Worm (Caenorhabditis elegans): ENCODE data around the gene zmp-6.

zmp-6 gene

ce11 chrIII:7242988-7243387, 4.7 kb downstream of the zmp-6 start, which contains the start of gene osm-10:
Gene osm-10, plus strand, starts transcription at chrIII:7243280.
- no peak for TF ChIP-seq B0310.2 (tag; optimal IDR thresholded peaks at IDR 0.05)

ce11 chrIII:7241065-7241464, 6.6 kb downstream of the zmp-6 start, which contains the start of gene ztf-31:
Gene ztf-31, plus strand, starts transcription at chrIII:7241365.
- no peak for TF ChIP-seq hnd-1 (tag; optimal IDR thresholded peaks at IDR 0.05)
- no peak for TF ChIP-seq tbx-37 (GFP tag; conservative IDR thresholded peaks at IDR 0.05)
- no peak for TF ChIP-seq hmbx-1 (tag; optimal IDR thresholded peaks at IDR 0.05)
- no peak for TF ChIP-seq sea-1 (GFP tag; conservative IDR thresholded peaks at IDR 0.05)
- TF ChIP-seq tbx-11 (GFP tag; IDR thresholded peaks at IDR 0.05), result no peak
- TF ChIP-seq hmg-4 (GFP tag; optimal IDR thresholded peaks at IDR 0.05), result no peak
- no peak for TF ChIP-seq ceh-36 (tag; optimal IDR thresholded peaks at IDR 0.05)
- TF ChIP-seq F13C5.2 (tag; optimal IDR thresholded peaks at IDR 0.05), result no peak
- no peak for TF ChIP-seq scrt-1 (GFP tag; IDR thresholded peaks at IDR 0.05)
- TF ChIP-seq aly-1 (tag; optimal IDR thresholded peaks at IDR 0.05), result no peak

- TF ChIP-seq tbx-11 (GFP tag; IDR thresholded peaks at IDR 0.05) (no peak), hnd-1 (tag; optimal IDR thresholded peaks at IDR 0.05) (no peak), hmbx-1 (tag; optimal IDR thresholded peaks at IDR 0.05) (no peak), ceh-13 (GFP tag; optimal IDR thresholded peaks at IDR 0.05) (no peak)
These were observed 8.2 kb downstream of the zmp-6 start for ce11 chrIII:7239416-7239815.

ce11 chrIII:7238727-7239126, 8.9 kb downstream of the zmp-6 start, which contains the start of gene pars-1:
Gene pars-1, plus strand, starts transcription at chrIII:7239027.
- TF ChIP-seq pes-1 (GFP tag; IDR thresholded peaks at IDR 0.05) (no peak), hmbx-1 (tag; optimal IDR thresholded peaks at IDR 0.05) (no peak), F13C5.2 (tag; optimal IDR thresholded peaks at IDR 0.05) (no peak), ama-1 (optimal IDR thresholded peaks at IDR 0.05) (no peak)

ce11 chrIII:7234148-7234547, 13.5 kb downstream of the zmp-6 start, which contains the start of gene ndus-8:
Gene ndus-8, minus strand, starts transcription at chrIII:7234202.
- TF ChIP-seq F13C5.2 (tag; optimal IDR thresholded peaks at IDR 0.05) (no peak), hmg-4 (GFP tag; optimal IDR thresholded peaks at IDR 0.05) (no peak), hmbx-1 (tag; optimal IDR thresholded peaks at IDR 0.05) (no peak), tbx-11 (GFP tag; IDR thresholded peaks at IDR 0.05) (no peak), hnd-1 (tag; optimal IDR thresholded peaks at IDR 0.05) (no peak), ceh-13 (GFP tag; optimal IDR thresholded peaks at IDR 0.05) (no peak), pes-1 (GFP tag; IDR thresholded peaks at IDR 0.05) (no peak), B0310.2 (tag; optimal IDR thresholded peaks at IDR 0.05) (no peak), ceh-36 (tag; optimal IDR thresholded peaks at IDR 0.05) (no peak), ama-1 (optimal IDR thresholded peaks at IDR 0.05) (no peak), aly-1 (tag; optimal IDR thresholded peaks at IDR 0.05) (no peak), scrt-1 (GFP tag; IDR thresholded peaks at IDR 0.05) (no peak), flt-1 (GFP tag; IDR thresholded peaks at IDR 0.05) (no peak)

- TF ChIP-seq scrt-1 (GFP tag; IDR thresholded peaks at IDR 0.05) (no peak), ceh-13 (GFP tag; optimal IDR thresholded peaks at IDR 0.05) (no peak), ama-1 (optimal IDR thresholded peaks at IDR 0.05) (no peak), tra-4 (tag; optimal IDR thresholded peaks at IDR 0.05) (no peak), sea-1 (GFP tag; conservative IDR thresholded peaks at IDR 0.05) (no peak), hnd-1 (tag; optimal IDR thresholded peaks at IDR 0.05) (no peak), pes-1 (GFP tag; IDR thresholded peaks at IDR 0.05) (no peak), ets-7 (tag; optimal IDR thresholded peaks at IDR 0.05) (no peak), flt-1 (GFP tag; IDR thresholded peaks at IDR 0.05) (no peak), hmg-4 (GFP tag; optimal IDR thresholded peaks at IDR 0.05) (no peak), F13C5.2 (tag; optimal IDR thresholded peaks at IDR 0.05) (no peak)
These were observed 14.9 kb downstream of the zmp-6 start, which contains the start of gene adr-2 for ce11 chrIII:7232782-7233181. Gene adr-2, minus strand, starts transcription at chrIII:7232882.

ce11 chrIII:7230841-7231240, 16.8 kb downstream of the zmp-6 start, which contains the start of gene R151.10:
Gene R151.10, minus strand, starts transcription at chrIII:7230941.
- TF ChIP-seq hnd-1 (tag; optimal IDR thresholded peaks at IDR 0.05), result no peak
- TF ChIP-seq hmg-4 (GFP tag; optimal IDR thresholded peaks at IDR 0.05), result no peak
- TF ChIP-seq pes-1 (GFP tag; IDR thresholded peaks at IDR 0.05), result no peak
- no peak for TF ChIP-seq aly-1 (tag; optimal IDR thresholded peaks at IDR 0.05)
- TF ChIP-seq F13C5.2 (tag; optimal IDR thresholded peaks at IDR 0.05), result no peak
- no peak for TF ChIP-seq tbx-11 (GFP tag; IDR thresholded peaks at IDR 0.05)
- TF ChIP-seq sea-1 (GFP tag; conservative IDR thresholded peaks at IDR 0.05), result no peak
- no peak for TF ChIP-seq ama-1 (optimal IDR thresholded peaks at IDR 0.05)
- TF ChIP-seq hmbx-1 (tag; optimal IDR thresholded peaks at IDR 0.05), result no peak
- no peak for TF ChIP-seq B0310.2 (tag; optimal IDR thresholded peaks at IDR 0.05)
- no peak for TF ChIP-seq flt-1 (GFP tag; IDR thresholded peaks at IDR 0.05)
- no peak for TF ChIP-seq tbx-37 (GFP tag; conservative IDR thresholded peaks at IDR 0.05)
- no peak for TF ChIP-seq tra-4 (tag; optimal IDR thresholded peaks at IDR 0.05)
- no peak for TF ChIP-seq ceh-36 (tag; optimal IDR thresholded peaks at IDR 0.05)

- TF ChIP-seq tbx-11 (GFP tag; IDR thresholded peaks at IDR 0.05) (no peak), scrt-1 (GFP tag; IDR thresholded peaks at IDR 0.05) (no peak), tbx-37 (GFP tag; conservative IDR thresholded peaks at IDR 0.05) (no peak)
These were observed 18.0 kb downstream of the zmp-6 start, which contains the start of gene R151.8 for ce11 chrIII:7229687-7230086. Gene R151.8, minus strand, starts transcription at chrIII:7229787.

- no peak for TF ChIP-seq flt-1 (GFP tag; IDR thresholded peaks at IDR 0.05)
- TF ChIP-seq hmbx-1 (tag; optimal IDR thresholded peaks at IDR 0.05), result no peak
- TF ChIP-seq sea-1 (GFP tag; conservative IDR thresholded peaks at IDR 0.05), result no peak
- TF ChIP-seq F13C5.2 (tag; optimal IDR thresholded peaks at IDR 0.05), result no peak
- TF ChIP-seq ceh-13 (GFP tag; optimal IDR thresholded peaks at IDR 0.05), result no peak
These were observed 21.0 kb downstream of the zmp-6 start, which contains the start of gene hsp-75 for ce11 chrIII:7226607-7227006. Gene hsp-75, minus strand, starts transcription at chrIII:7226707.
